Fruit fly (Drosophila melanogaster): Measurements from ENCODE around the gene CG42554.

The CG42554 gene

dm6 chr3L:786835-787234, 48.6 kb upstream of the CG42554 start:
- TF ChIP-seq ey (GFP tag; optimal IDR thresholded peaks at IDR 0.05) (no peak), Vsx2 (GFP tag; optimal IDR thresholded peaks at IDR 0.05; ENCODE audit: partially characterized antibody) (no peak), HLH106 (tag; optimal IDR thresholded peaks at IDR 0.05) (no peak), Hr78 (GFP tag; optimal IDR thresholded peaks at IDR 0.05) (no peak), CG32264 (GFP tag; optimal IDR thresholded peaks at IDR 0.05) (no peak), Mio (GFP tag; optimal IDR thresholded peaks at IDR 0.05) (no peak), Rel (GFP tag; optimal IDR thresholded peaks at IDR 0.05) (no peak), Rel (tag; optimal IDR thresholded peaks at IDR 0.05) (no peak), dsf (GFP tag; optimal IDR thresholded peaks at IDR 0.05; ENCODE audit: borderline replicate concordance) (no peak), h (GFP tag; optimal IDR thresholded peaks at IDR 0.05) (no peak), Dfd (GFP tag; optimal IDR thresholded peaks at IDR 0.05) (no peak), sv (GFP tag; optimal IDR thresholded peaks at IDR 0.05) (no peak)

dm6 chr3L:787635-788034, 47.8 kb upstream of the CG42554 start:
- TF ChIP-seq dl (GFP tag; optimal IDR thresholded peaks at IDR 0.05; ENCODE audit: insufficient read depth in 1 of 2, partially characterized antibody in 2 of 2) (no peak), Hr83 (GFP tag; optimal IDR thresholded peaks at IDR 0.05; ENCODE audit: poor library complexity, severe bottlenecking) (no peak), ey (GFP tag; optimal IDR thresholded peaks at IDR 0.05) (no peak), Dfd (GFP tag; optimal IDR thresholded peaks at IDR 0.05) (no peak)

- TF ChIP-seq HLH106 (tag; optimal IDR thresholded peaks at IDR 0.05) (no peak), br (GFP tag; optimal IDR thresholded peaks at IDR 0.05) (no peak), Myc (optimal IDR thresholded peaks at IDR 0.05) (no peak), Jra (GFP tag; optimal IDR thresholded peaks at IDR 0.05) (no peak), Hnf4 (GFP tag; optimal IDR thresholded peaks at IDR 0.05) (no peak), Hr83 (GFP tag; optimal IDR thresholded peaks at IDR 0.05; ENCODE audit: poor library complexity, severe bottlenecking) (no peak), dl (GFP tag; optimal IDR thresholded peaks at IDR 0.05; ENCODE audit: insufficient read depth in 1 of 2, partially characterized antibody in 2 of 2) (no peak), usp (GFP tag; optimal IDR thresholded peaks at IDR 0.05) (no peak), Rel (GFP tag; optimal IDR thresholded peaks at IDR 0.05) (no peak), Rel (tag; optimal IDR thresholded peaks at IDR 0.05) (no peak), GATAd (GFP tag; optimal IDR thresholded peaks at IDR 0.05) (no peak), dsf (GFP tag; optimal IDR thresholded peaks at IDR 0.05; ENCODE audit: borderline replicate concordance) (no peak)
Observed at dm6 chr3L:788961-789360, 46.5 kb upstream of the CG42554 start.

- peak; percentile 24 for TF ChIP-seq psq (GFP tag; optimal IDR thresholded peaks at IDR 0.05)
- TF ChIP-seq Myc (optimal IDR thresholded peaks at IDR 0.05) = no peak
- no peak for TF ChIP-seq Hr78 (GFP tag; optimal IDR thresholded peaks at IDR 0.05)
- TF ChIP-seq Vsx2 (GFP tag; optimal IDR thresholded peaks at IDR 0.05; ENCODE audit: partially characterized antibody) = no peak
- peak; percentile 62 for TF ChIP-seq Hnf4 (GFP tag; optimal IDR thresholded peaks at IDR 0.05)
- TF ChIP-seq HLH106 (tag; optimal IDR thresholded peaks at IDR 0.05) = peak; percentile 59
- TF ChIP-seq ey (GFP tag; optimal IDR thresholded peaks at IDR 0.05) = peak; percentile 62
- no peak for TF ChIP-seq dl (GFP tag; optimal IDR thresholded peaks at IDR 0.05; ENCODE audit: insufficient read depth in 1 of 2, partially characterized antibody in 2 of 2)
- TF ChIP-seq dsf (GFP tag; optimal IDR thresholded peaks at IDR 0.05; ENCODE audit: borderline replicate concordance) = no peak
- TF ChIP-seq Hr83 (GFP tag; optimal IDR thresholded peaks at IDR 0.05; ENCODE audit: poor library complexity, severe bottlenecking) = no peak
- no peak for TF ChIP-seq sage (GFP tag; optimal IDR thresholded peaks at IDR 0.05)
- TF ChIP-seq Mio (GFP tag; optimal IDR thresholded peaks at IDR 0.05) = no peak
- TF ChIP-seq lola (GFP tag; optimal IDR thresholded peaks at IDR 0.05) = no peak
- peak; percentile 25 for TF ChIP-seq Rel (GFP tag; optimal IDR thresholded peaks at IDR 0.05)
- peak; percentile 1 for TF ChIP-seq Rel (tag; optimal IDR thresholded peaks at IDR 0.05)
- TF ChIP-seq Dfd (GFP tag; optimal IDR thresholded peaks at IDR 0.05) = no peak
- TF ChIP-seq dmrt93B (GFP tag; optimal IDR thresholded peaks at IDR 0.05) = peak; percentile 26
- TF ChIP-seq OdsH (GFP tag; optimal IDR thresholded peaks at IDR 0.05) = peak; percentile 56
- TF ChIP-seq rgr (GFP tag; optimal IDR thresholded peaks at IDR 0.05) = peak; percentile 45
- peak; percentile 84 for TF ChIP-seq h (GFP tag; optimal IDR thresholded peaks at IDR 0.05)
- TF ChIP-seq foxo (GFP tag; optimal IDR thresholded peaks at IDR 0.05) = peak in 1 of 2 experiments; percentile 42
- TF ChIP-seq sv (GFP tag; optimal IDR thresholded peaks at IDR 0.05) = peak; percentile 11
- no peak for TF ChIP-seq jim (GFP tag; optimal IDR thresholded peaks at IDR 0.05)
- TF ChIP-seq Abd-B (GFP tag; optimal IDR thresholded peaks at IDR 0.05) = no peak
- no peak for TF ChIP-seq tai (GFP tag; optimal IDR thresholded peaks at IDR 0.05)
- TF ChIP-seq fru (GFP tag; optimal IDR thresholded peaks at IDR 0.05) = peak; percentile 42
- TF ChIP-seq woc (GFP tag; optimal IDR thresholded peaks at IDR 0.05) = peak; percentile 22
- no peak for TF ChIP-seq N (GFP tag; optimal IDR thresholded peaks at IDR 0.05)
- peak; percentile 62 for TF ChIP-seq br (GFP tag; optimal IDR thresholded peaks at IDR 0.05)
- TF ChIP-seq brk (GFP tag; optimal IDR thresholded peaks at IDR 0.05) = no peak
- TF ChIP-seq CG32264 (GFP tag; optimal IDR thresholded peaks at IDR 0.05) = no peak
- peak; percentile 35 for TF ChIP-seq CG9705 (GFP tag; optimal IDR thresholded peaks at IDR 0.05)
- no peak for TF ChIP-seq GATAd (GFP tag; optimal IDR thresholded peaks at IDR 0.05)
- no peak for TF ChIP-seq CrebA (GFP tag; optimal IDR thresholded peaks at IDR 0.05; ENCODE audit: borderline replicate concordance)
- TF ChIP-seq Sp1 (GFP tag; optimal IDR thresholded peaks at IDR 0.05) = peak; percentile 38
- no peak for TF ChIP-seq pan (optimal IDR thresholded peaks at IDR 0.05)
- TF ChIP-seq Dif (GFP tag; optimal IDR thresholded peaks at IDR 0.05; ENCODE audit: partially characterized antibody) = no peak
- no peak for TF ChIP-seq usp (GFP tag; optimal IDR thresholded peaks at IDR 0.05)
- TF ChIP-seq Jra (GFP tag; optimal IDR thresholded peaks at IDR 0.05) = peak; percentile 10
Observed at dm6 chr3L:791251-791991, 44.1 kb upstream of the CG42554 start.

Data from whole organism, wandering third instar larva.